Fruit fly (Drosophila melanogaster) whole organism, embryonic: ENCODE results near the gene rin.
A peak's percentile ranks its signal among the peaks of the same experiment; 100 is the strongest.

Experiments
- ATbp ChIP-seq: fragments of 200-800 bp; sonication (Bioruptor generic); optimal IDR thresholded peaks from 2 replicates; lab custom pipeline; 2017; ENCODE audit warnings: missing biosample characterization, mild to moderate bottlenecking, missing genetic modification characterization, missing genetic modification reagents
- Abd-B ChIP-seq: fragments of 200-800 bp; sonication (Bioruptor generic); optimal IDR thresholded peaks from 2 replicates; lab custom pipeline; 2018; ENCODE audit warnings: missing biosample characterization, mild to moderate bottlenecking, missing genetic modification characterization, moderate library complexity
- Asciz ChIP-seq: fragments of 200-800 bp; sonication (Bioruptor generic); optimal IDR thresholded peaks from 2 replicates; lab custom pipeline; 2017; ENCODE audit warnings: missing biosample characterization, mild to moderate bottlenecking, missing genetic modification characterization, missing genetic modification reagents
- CG11560 ChIP-seq: fragments of 200-800 bp; sonication (Bioruptor generic); IDR thresholded peaks from 3 replicates; pipeline ENCODE4 v1.3.6; 2022; ENCODE audit warnings: missing biosample characterization, missing genetic modification characterization
- CG11696 ChIP-seq: fragments of 200-800 bp; sonication (Bioruptor generic); IDR thresholded peaks from 2 replicates; pipeline ENCODE4 v1.3.6; 2022; ENCODE audit warnings: missing biosample characterization, missing genetic modification characterization
- CG12219 ChIP-seq: fragments of 200-800 bp; sonication (Bioruptor generic); optimal IDR thresholded peaks from 3 replicates; lab custom pipeline; 2018; ENCODE audit warnings: missing biosample characterization, mild to moderate bottlenecking, missing genetic modification characterization
- CG12744 ChIP-seq: fragments of 200-800 bp; sonication (Bioruptor generic); optimal IDR thresholded peaks from 2 replicates; lab custom pipeline; 2016; ENCODE audit warnings: missing biosample characterization, missing genetic modification characterization
- CG12769 ChIP-seq: fragments of 200-800 bp; sonication (Bioruptor generic); optimal IDR thresholded peaks from 2 replicates; lab custom pipeline; 2019; ENCODE audit warnings: missing biosample characterization, mild to moderate bottlenecking, missing genetic modification characterization, moderate library complexity
- CG13296 ChIP-seq: fragments of 200-800 bp; sonication (Bioruptor generic); optimal IDR thresholded peaks from 3 replicates; lab custom pipeline; 2018; ENCODE audit warnings: missing biosample characterization, mild to moderate bottlenecking, missing genetic modification characterization
- CG13624 ChIP-seq: fragments of 200-800 bp; sonication (Bioruptor generic); optimal IDR thresholded peaks from 2 replicates; lab custom pipeline; 2016; ENCODE audit warnings: missing biosample characterization, missing genetic modification characterization
- CG16863 ChIP-seq: fragments of 200-800 bp; sonication (Bioruptor generic); optimal IDR thresholded peaks from 3 replicates; lab custom pipeline; 2016; ENCODE audit warnings: missing biosample characterization, missing genetic modification characterization
- CG18011 ChIP-seq: fragments of 200-800 bp; sonication (Bioruptor generic); optimal IDR thresholded peaks from 2 replicates; lab custom pipeline; 2017; ENCODE audit warnings: missing biosample characterization, missing genetic modification characterization, mild to moderate bottlenecking, moderate library complexity, missing genotype
- CG30403 ChIP-seq: fragments of 200-800 bp; sonication (Bioruptor generic); optimal IDR thresholded peaks from 3 replicates; lab custom pipeline; 2016; ENCODE audit warnings: missing biosample characterization, missing genetic modification characterization
- CG32767 ChIP-seq: fragments of 200-800 bp; sonication (Bioruptor generic); IDR thresholded peaks from 2 replicates; pipeline ENCODE4 v1.3.6; 2022; ENCODE audit warnings: missing biosample characterization, missing genetic modification characterization
- CG32772 ChIP-seq: fragments of 200-800 bp; sonication (Bioruptor generic); IDR thresholded peaks from 2 replicates; pipeline ENCODE4 v1.3.6; 2022; ENCODE audit warnings: missing biosample characterization, missing genetic modification characterization
- CG5245 ChIP-seq: fragments of 200-800 bp; sonication (Bioruptor generic); optimal IDR thresholded peaks from 3 replicates; lab custom pipeline; 2016; ENCODE audit warnings: missing biosample characterization, missing genetic modification characterization
- CG6254 ChIP-seq: fragments of 200-800 bp; sonication (Bioruptor generic); optimal IDR thresholded peaks from 3 replicates; lab custom pipeline; 2017; ENCODE audit warnings: mild to moderate bottlenecking, missing biosample characterization, missing genetic modification reagents, missing genetic modification characterization
- CG7786 ChIP-seq: fragments of 200-800 bp; sonication (Bioruptor generic); optimal IDR thresholded peaks from 2 replicates; lab custom pipeline; 2016; ENCODE audit warnings: missing biosample characterization, missing genetic modification characterization
- CG8281 ChIP-seq: fragments of 200-800 bp; sonication (Bioruptor generic); optimal IDR thresholded peaks from 2 replicates; lab custom pipeline; 2018; ENCODE audit warnings: missing biosample characterization, mild to moderate bottlenecking, missing genetic modification characterization, moderate library complexity
- CG8388 ChIP-seq: fragments of 200-800 bp; sonication (Bioruptor generic); optimal IDR thresholded peaks from 2 replicates; lab custom pipeline; 2019; ENCODE audit warnings: missing biosample characterization, mild to moderate bottlenecking, missing genetic modification characterization, moderate library complexity
- CG8478 ChIP-seq: fragments of >200 bp; optimal IDR thresholded peaks from 2 replicates; lab custom pipeline; 2018
- CG9817 ChIP-seq: fragments of 200-800 bp; sonication (Bioruptor generic); optimal IDR thresholded peaks from 2 replicates; lab custom pipeline; 2018; ENCODE audit warnings: missing biosample characterization, mild to moderate bottlenecking, missing genetic modification characterization, moderate library complexity
- CG9876 ChIP-seq: fragments of 200-800 bp; sonication (Bioruptor generic); optimal IDR thresholded peaks from 2 replicates; lab custom pipeline; 2016; ENCODE audit warnings: missing biosample characterization, missing genetic modification characterization
- D19B ChIP-seq: fragments of 200-800 bp; sonication (Bioruptor generic); optimal IDR thresholded peaks from 2 replicates; lab custom pipeline; 2017; ENCODE audit warnings: missing biosample characterization, mild to moderate bottlenecking, missing genetic modification characterization
- Deaf1 ChIP-seq: fragments of 200-800 bp; optimal IDR thresholded peaks from 3 replicates; lab custom pipeline; 2019; ENCODE audit warnings: missing biosample characterization, mild to moderate bottlenecking, missing genetic modification characterization, moderate library complexity
- HHEX ChIP-seq: fragments of 200-800 bp; sonication (Bioruptor generic); optimal IDR thresholded peaks from 3 replicates; lab custom pipeline; 2017; ENCODE audit warnings: missing biosample characterization, mild to moderate bottlenecking, missing genetic modification characterization, missing genetic modification reagents
- HLH54F ChIP-seq: fragments of 200-800 bp; sonication (Bioruptor generic); optimal IDR thresholded peaks from 3 replicates; lab custom pipeline; 2016; ENCODE audit warnings: missing biosample characterization, missing genetic modification characterization
- HLHmδ ChIP-seq: fragments of 200-800 bp; sonication (Bioruptor generic); optimal IDR thresholded peaks from 2 replicates; lab custom pipeline; 2018; ENCODE audit warnings: missing biosample characterization, mild to moderate bottlenecking, missing genetic modification characterization, moderate library complexity
- Hmr ChIP-seq: fragments of 200-800 bp; sonication (Bioruptor generic); optimal IDR thresholded peaks from 3 replicates; lab custom pipeline; 2017; ENCODE audit warnings: mild to moderate bottlenecking, missing biosample characterization, missing genetic modification reagents, missing genetic modification characterization
- Hr78 ChIP-seq, 2 experiments: fragments of 200-800 bp in 1 of 2; fragments of >200 bp in 1 of 2; sonication (Bioruptor generic) in 1 of 2; optimal IDR thresholded peaks; 2 replicates each; lab custom pipeline; 2017 to 2019; ENCODE audit warnings: missing biosample characterization in 2 of 2, missing genetic modification characterization in 2 of 2, mild to moderate bottlenecking in 1 of 2, moderate library complexity in 1 of 2
- Mad ChIP-seq: fragments of 200-800 bp; sonication (Bioruptor generic); optimal IDR thresholded peaks from 2 replicates; lab custom pipeline; 2016; ENCODE audit warnings: missing biosample characterization, missing genetic modification characterization
- Meics ChIP-seq: fragments of 200-800 bp; sonication (Bioruptor generic); optimal IDR thresholded peaks from 2 replicates; lab custom pipeline; 2017; ENCODE audit warnings: missing biosample characterization, mild to moderate bottlenecking, missing genetic modification characterization
- Sox100B ChIP-seq: fragments of 200-800 bp; sonication (Bioruptor generic); optimal IDR thresholded peaks from 3 replicates; lab custom pipeline; 2018; ENCODE audit warnings: missing biosample characterization, mild to moderate bottlenecking, missing genetic modification characterization
- Taf1 ChIP-seq: fragments of 200-800 bp; sonication (Bioruptor generic); IDR thresholded peaks from 2 replicates; pipeline ENCODE4 v1.3.6; 2022; ENCODE audit warnings: missing biosample characterization, missing genetic modification characterization
- ara ChIP-seq: fragments of 200-800 bp; sonication (Bioruptor generic); IDR thresholded peaks from 2 replicates; pipeline ENCODE4 v1.3.6; 2022; ENCODE audit warnings: missing biosample characterization, missing genetic modification characterization
- bbx ChIP-seq: fragments of 200-800 bp; sonication (Bioruptor generic); IDR thresholded peaks from 2 replicates; pipeline ENCODE4 v1.3.6; 2022; ENCODE audit warnings: missing biosample characterization, missing genetic modification characterization; ENCODE audit not compliant: partially characterized antibody
- cad ChIP-seq: fragments of >200 bp; optimal IDR thresholded peaks from 2 replicates; lab custom pipeline; 2017; ENCODE audit warnings: missing biosample characterization, missing genetic modification characterization
- dimm ChIP-seq: fragments of 200-800 bp; sonication (Bioruptor generic); IDR thresholded peaks from 2 replicates; pipeline ENCODE4 v1.3.6; 2022; ENCODE audit warnings: missing biosample characterization, missing genetic modification characterization
- emc ChIP-seq: fragments of 200-800 bp; sonication (Bioruptor generic); optimal IDR thresholded peaks from 2 replicates; lab custom pipeline; 2016; ENCODE audit warnings: missing biosample characterization, missing genetic modification characterization
- grn ChIP-seq: fragments of 200-800 bp; sonication (Bioruptor generic); optimal IDR thresholded peaks from 3 replicates; lab custom pipeline; 2017; ENCODE audit warnings: missing biosample characterization, missing genetic modification characterization
- lab ChIP-seq: fragments of 200-800 bp; sonication (Bioruptor generic); optimal IDR thresholded peaks from 3 replicates; lab custom pipeline; 2017; ENCODE audit warnings: missing biosample characterization, missing genetic modification characterization, mild to moderate bottlenecking, moderate library complexity, missing genetic modification reagents
- mirr ChIP-seq: fragments of 200-800 bp; sonication (Bioruptor generic); optimal IDR thresholded peaks from 3 replicates; lab custom pipeline; 2018; ENCODE audit warnings: missing biosample characterization, mild to moderate bottlenecking, missing genetic modification characterization
- odd ChIP-seq: fragments of 200-800 bp; sonication (Bioruptor generic); optimal IDR thresholded peaks from 2 replicates; lab custom pipeline; 2017; ENCODE audit warnings: missing biosample characterization, mild to moderate bottlenecking, missing genetic modification characterization
- ro ChIP-seq: fragments of 200-800 bp; sonication (Bioruptor generic); IDR thresholded peaks from 2 replicates; pipeline ENCODE4 v1.3.6; 2022; ENCODE audit warnings: missing biosample characterization, missing genetic modification characterization
- scrt ChIP-seq: fragments of 200-800 bp; sonication (Bioruptor generic); optimal IDR thresholded peaks from 2 replicates; lab custom pipeline; 2018; ENCODE audit warnings: missing biosample characterization, mild to moderate bottlenecking, missing genetic modification characterization, moderate library complexity
- slbo ChIP-seq: fragments of 200-800 bp; sonication (Bioruptor generic); IDR thresholded peaks from 2 replicates; pipeline ENCODE4 v1.3.6; 2022; ENCODE audit warnings: missing biosample characterization, missing genetic modification characterization
- slou ChIP-seq: fragments of 200-800 bp; sonication (Bioruptor generic); optimal IDR thresholded peaks from 3 replicates; lab custom pipeline; 2016; ENCODE audit warnings: missing biosample characterization, missing genetic modification characterization
- so ChIP-seq: fragments of 200-800 bp; sonication (Bioruptor generic); IDR thresholded peaks from 3 replicates; pipeline ENCODE4 v1.3.6; 2022; ENCODE audit warnings: missing biosample characterization, missing genetic modification characterization
- unc-4 ChIP-seq: fragments of 200-800 bp; sonication (Bioruptor generic); IDR thresholded peaks from 2 replicates; pipeline ENCODE4 v1.3.6; 2022; ENCODE audit warnings: missing biosample characterization, missing genetic modification characterization; ENCODE audit not compliant: partially characterized antibody

Gene rin

DNA sequence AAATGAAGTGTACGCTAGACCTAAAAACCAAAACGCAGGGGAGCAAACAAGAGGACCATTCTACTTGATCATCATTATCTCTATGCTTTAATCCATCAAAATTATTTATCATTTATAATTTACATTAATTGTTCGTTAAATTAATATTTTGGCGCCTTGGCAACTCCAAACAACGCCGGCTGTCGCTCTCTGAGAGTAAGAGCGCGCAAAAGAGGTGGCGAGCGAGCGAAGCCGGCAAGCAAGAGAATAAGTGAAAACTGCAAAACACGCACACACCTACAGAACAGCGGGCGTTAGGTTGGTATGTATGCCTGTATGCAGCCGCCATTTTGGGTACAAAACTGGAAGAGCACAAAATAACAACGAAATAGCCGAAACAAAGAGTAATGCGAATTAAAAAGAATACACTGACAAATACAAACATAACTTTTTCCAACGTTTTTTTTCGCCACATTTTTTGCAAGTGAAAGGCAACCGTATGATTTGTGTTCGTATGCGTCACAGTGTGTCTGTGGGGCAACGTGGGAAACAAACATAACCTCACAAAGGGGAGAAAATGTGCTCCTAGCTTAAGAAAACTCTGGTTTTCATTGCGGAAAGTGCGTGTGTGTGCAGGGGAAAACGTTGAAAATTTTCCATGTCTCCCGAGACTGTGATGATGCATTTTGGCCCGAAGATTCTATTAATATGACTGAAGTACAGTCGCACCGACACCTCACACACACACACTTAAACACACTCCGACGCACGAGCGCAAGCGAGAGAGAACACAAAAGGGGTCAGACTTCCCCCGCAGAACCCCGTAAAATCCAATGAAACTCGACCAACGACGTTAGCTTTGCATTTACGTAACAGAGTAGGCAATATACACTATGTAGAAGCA is 1.8 kb upstream of the rin start (continued):
- TF ChIP-seq CG13624 (GFP tag; lab: Kevin White, UChicago) (no peak), HLH54F (GFP tag; lab: Kevin White, UChicago) (no peak), cad (GFP tag; lab: Kevin White, UChicago) (no peak), CG18011 (peak; percentile 1), CG11560 (tag; lab: Robert Waterston, UW) (no peak), CG11696 (GFP tag; lab: Robert Waterston, UW) (peak; percentile 20), odd (peak; percentile 43), HHEX (GFP tag; lab: Kevin White, UChicago) (no peak), D19B (GFP tag; lab: Kevin White, UChicago) (peak; percentile 10), CG12769 (peak; percentile 17), CG7786 (GFP tag; lab: Kevin White, UChicago) (no peak), Taf1 (no peak), CG32772 (GFP tag; lab: Robert Waterston, UW) (no peak), so (GFP tag; lab: Robert Waterston, UW) (no peak; the same call in 2 of the 3 replicates), Mad (GFP tag; lab: Kevin White, UChicago) (no peak), Asciz (GFP tag; lab: Kevin White, UChicago) (peak; percentile 27), Meics (no peak), CG6254 (GFP tag; lab: Kevin White, UChicago) (peak; percentile 23), CG13296 (GFP tag; lab: Kevin White, UChicago) (peak; percentile 27), emc (no peak), dimm (GFP tag; lab: Robert Waterston, UW) (no peak), Deaf1 (tag; lab: Kevin White, UChicago) (peak; percentile 63), scrt (GFP tag; lab: Kevin White, UChicago) (peak; percentile 43), CG8281 (tag; lab: Kevin White, UChicago) (no peak), slou (no peak)

DNA sequence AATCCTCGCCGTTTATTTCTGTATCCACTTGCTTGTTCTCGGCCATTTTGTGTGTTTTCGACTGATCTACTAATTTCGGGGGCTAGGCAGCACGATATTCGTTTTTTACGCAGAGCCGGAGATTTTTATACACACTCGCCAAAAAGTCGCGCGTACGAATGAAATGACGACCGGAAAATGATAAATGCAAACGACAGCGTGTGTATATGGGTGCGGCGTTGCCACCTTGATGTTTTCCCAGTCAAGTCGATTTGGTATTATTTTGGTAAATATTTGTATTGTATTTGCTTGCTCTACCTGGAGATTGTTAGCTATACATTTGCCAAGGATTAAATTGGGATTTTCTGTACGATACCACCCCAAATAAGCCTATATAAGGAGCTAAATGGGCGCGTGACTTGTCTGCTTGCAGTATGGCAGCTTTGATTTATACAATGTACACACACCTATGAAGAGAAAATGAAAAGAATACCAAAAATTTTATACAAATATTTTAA is 882 bp upstream of the rin start, which contains the start of gene sqd:
sqd (minus strand) TSS at position 431 of the 497 bp plus-strand sequence.
- TF ChIP-seq ara (GFP tag; lab: Robert Waterston, UW), result peak; percentile 43; the same call in 1 of the 2 replicates
- TF ChIP-seq CG9817 (tag; lab: Kevin White, UChicago), result peak; percentile 39
- no peak for TF ChIP-seq Taf1
- no peak for TF ChIP-seq Hr78 (GFP tag; optimal IDR thresholded peaks at IDR 0.05; lab: Kevin White, UChicago)
- no peak for TF ChIP-seq CG5245 (GFP tag; lab: Kevin White, UChicago)
- TF ChIP-seq CG9876 (GFP tag; lab: Kevin White, UChicago), result peak; percentile 51
- TF ChIP-seq bbx, result no peak
- peak; percentile 32 for TF ChIP-seq Sox100B (GFP tag; lab: Kevin White, UChicago)
- no peak for TF ChIP-seq grn (GFP tag; lab: Kevin White, UChicago)
- no peak for TF ChIP-seq CG8478 (lab: Kevin White, UChicago)
- TF ChIP-seq CG16863 (GFP tag; lab: Kevin White, UChicago), result no peak
- peak; percentile 73 for TF ChIP-seq lab (GFP tag; lab: Kevin White, UChicago)
- no peak for TF ChIP-seq Abd-B (GFP tag; lab: Kevin White, UChicago)
- TF ChIP-seq slbo (GFP tag; lab: Robert Waterston, UW), result no peak; the same call in none of the 2 replicates
- peak; percentile 43 for TF ChIP-seq CG8388
- no peak for TF ChIP-seq unc-4
- TF ChIP-seq mirr (GFP tag; lab: Kevin White, UChicago), result no peak
- TF ChIP-seq CG12219 (GFP tag; lab: Kevin White, UChicago), result peak; percentile 43
- TF ChIP-seq CG12744 (GFP tag; lab: Kevin White, UChicago), result no peak
- no peak for TF ChIP-seq ro (GFP tag; lab: Robert Waterston, UW)
- TF ChIP-seq ATbp, result no peak
- TF ChIP-seq Hmr, result peak; percentile 56
- TF ChIP-seq CG30403 (GFP tag; lab: Kevin White, UChicago), result peak; percentile 40
- peak; percentile 8 for TF ChIP-seq HLHmδ (GFP tag; lab: Kevin White, UChicago)
- TF ChIP-seq CG32767 (GFP tag; lab: Robert Waterston, UW), result peak; percentile 83
